Worm (Caenorhabditis elegans) whole organism, L3 larva: ENCODE data around the gene C44C10.7.

Experiments used
- ZK546.5 ChIP-seq: sonication (generic microtip); optimal IDR thresholded peaks from 2 replicates; lab custom pipeline; 2017; ENCODE audit warnings: missing biosample characterization, missing genetic modification characterization
- ceh-9 ChIP-seq: sonication (generic microtip); optimal IDR thresholded peaks from 2 replicates; lab custom pipeline; 2018; ENCODE audit warnings: missing biosample characterization, missing genetic modification characterization
- egl-27 ChIP-seq: sonication (generic microtip); optimal IDR thresholded peaks from 4 replicates; lab custom pipeline; 2017; ENCODE audit warnings: missing biosample characterization, missing genetic modification reagents, missing genetic modification characterization
- elt-1 ChIP-seq: fragments of 150-350 bp; optimal IDR thresholded peaks from 2 replicates; lab custom pipeline; 2014; ENCODE audit warnings: missing biosample characterization, missing genetic modification characterization
- fos-1 ChIP-seq: fragments of 150-350 bp; optimal IDR thresholded peaks from 2 replicates; lab custom pipeline; 2014; ENCODE audit warnings: missing biosample characterization, missing genetic modification characterization
- nhr-237 ChIP-seq: fragments of 150-350 bp; optimal IDR thresholded peaks from 2 replicates; lab custom pipeline; 2014; ENCODE audit warnings: missing biosample characterization, missing genetic modification characterization
- nhr-28 ChIP-seq: fragments of 150-350 bp; optimal IDR thresholded peaks from 2 replicates; lab custom pipeline; 2014; ENCODE audit warnings: missing biosample characterization, missing genetic modification characterization
- tbx-2 ChIP-seq: sonication (generic microtip); optimal IDR thresholded peaks from 2 replicates; lab custom pipeline; 2016; ENCODE audit warnings: mild to moderate bottlenecking, missing genetic modification characterization, missing compliant biosample characterization
- unc-62 ChIP-seq: fragments of 150-350 bp; sonication (generic microtip); optimal IDR thresholded peaks from 4 replicates; lab custom pipeline; 2014; ENCODE audit warnings: missing biosample characterization, missing genetic modification reagents, missing genetic modification characterization
- zag-1 ChIP-seq: fragments of 150-350 bp; optimal IDR thresholded peaks from 2 replicates; lab custom pipeline; 2014; ENCODE audit warnings: missing biosample characterization, missing genetic modification characterization

ce11 chrX:11687836-11688319, at the start of gene C44C10.7:
- no peak for TF ChIP-seq zag-1
- no peak for TF ChIP-seq ZK546.5
- no peak for TF ChIP-seq unc-62
- TF ChIP-seq nhr-28 (tag; lab: Kevin White, UChicago): no peak
- TF ChIP-seq nhr-237: no peak
- no peak for TF ChIP-seq tbx-2 (tag; lab: Kevin White, UChicago)
- TF ChIP-seq elt-1 (tag; lab: Kevin White, UChicago): no peak
- TF ChIP-seq fos-1 (tag; lab: Kevin White, UChicago): no peak
- no peak for TF ChIP-seq egl-27 (tag; lab: Kevin White, UChicago)
- TF ChIP-seq ceh-9 (tag; lab: Kevin White, UChicago): no peak
